Worm (Caenorhabditis elegans) whole organism, late embryonic: ENCODE data around the gene D1044.6.

Experiments used
- ceh-19 ChIP-seq: fragments of 200-800 bp; sonication (Bioruptor generic); optimal IDR thresholded peaks from 2 replicates; lab custom pipeline; 2018; ENCODE audit warnings: mild to moderate bottlenecking, missing genetic modification characterization, missing compliant biosample characterization
- ceh-9 ChIP-seq: sonication (generic microtip); optimal IDR thresholded peaks from 2 replicates; lab custom pipeline; 2016; ENCODE audit warnings: mild to moderate bottlenecking, missing genetic modification characterization, inconsistent platforms, missing compliant biosample characterization
- dve-1 ChIP-seq: sonication (generic microtip); optimal IDR thresholded peaks from 2 replicates; lab custom pipeline; 2017; ENCODE audit warnings: antibody characterized with exemption, mild to moderate bottlenecking, missing genetic modification characterization, missing compliant biosample characterization
- fax-1 ChIP-seq: sonication (generic microtip); optimal IDR thresholded peaks from 2 replicates; lab custom pipeline; 2016; ENCODE audit warnings: missing genotype, missing genetic modification characterization, missing compliant biosample characterization
- fkh-10 ChIP-seq: fragments of 150-350 bp; optimal IDR thresholded peaks from 2 replicates; lab custom pipeline; 2014; ENCODE audit warnings: missing biosample characterization, missing genetic modification reagents, missing genetic modification characterization
- hlh-30 ChIP-seq: sonication (generic microtip); optimal IDR thresholded peaks from 2 replicates; lab custom pipeline; 2017; ENCODE audit warnings: antibody characterized with exemption, missing genetic modification characterization, missing compliant biosample characterization; ENCODE audit not compliant: insufficient read depth
- nhr-11 ChIP-seq: fragments of 150-350 bp; optimal IDR thresholded peaks from 2 replicates; lab custom pipeline; 2014; ENCODE audit warnings: missing biosample characterization, missing genetic modification characterization
- syd-9 ChIP-seq: sonication (generic microtip); optimal IDR thresholded peaks from 2 replicates; lab custom pipeline; 2016; ENCODE audit warnings: mild to moderate bottlenecking, missing genetic modification characterization, moderate library complexity, missing compliant biosample characterization

DNA sequence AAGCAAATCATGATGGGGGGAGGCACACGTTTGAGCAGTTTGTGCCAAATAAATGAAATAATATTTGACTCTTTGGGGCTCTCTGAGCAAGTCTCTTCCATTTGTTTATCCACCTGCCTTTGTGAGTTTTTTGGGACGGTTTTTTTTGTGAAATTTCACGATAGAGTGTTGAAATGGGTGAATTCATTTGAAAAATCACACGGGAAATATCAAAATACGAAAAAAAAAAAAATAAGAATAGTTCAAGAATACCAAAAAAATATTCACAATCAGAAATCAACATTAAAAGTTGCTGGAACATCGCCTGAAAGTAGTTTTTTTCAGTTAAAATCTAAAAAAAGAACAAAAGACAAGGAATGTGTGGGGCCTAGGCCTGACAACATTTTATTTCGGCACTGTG is 30.5 kb downstream of the D1044.6 start, which contains the start of gene pqn-25:
- no peak for TF ChIP-seq ceh-9 (tag; lab: Kevin White, UChicago)
- TF ChIP-seq syd-9 (tag; lab: Kevin White, UChicago): no peak
- TF ChIP-seq fkh-10: no peak
- TF ChIP-seq nhr-11 (tag; lab: Kevin White, UChicago): no peak
- TF ChIP-seq dve-1 (tag; lab: Kevin White, UChicago): no peak
- no peak for TF ChIP-seq fax-1 (tag; lab: Kevin White, UChicago)
- no peak for TF ChIP-seq hlh-30 (tag; lab: Kevin White, UChicago)
- no peak for TF ChIP-seq ceh-19 (GFP tag; lab: Kevin White, UChicago)
